Worm (Caenorhabditis elegans) whole organism, young adult: ENCODE measurements around the gene smap-1.

Experiments
- B0035.1 ChIP-seq: sonication (generic microtip); optimal IDR thresholded peaks from 2 replicates; lab custom pipeline; 2016; ENCODE audit warnings: missing genetic modification characterization, mild to moderate bottlenecking, missing compliant biosample characterization, missing genotype, missing genetic modification reagents
- B0336.3 ChIP-seq: fragments of 200-800 bp; sonication (Bioruptor generic); IDR thresholded peaks from 2 replicates; pipeline ENCODE4 v1.3.6; 2022; ENCODE audit warnings: missing genetic modification characterization, missing compliant biosample characterization
- C06A6.2 ChIP-seq: fragments of 200-800 bp; sonication (Bioruptor generic); conservative IDR thresholded peaks from 2 replicates; pipeline ENCODE4 v1.3.6; 2022; ENCODE audit warnings: missing genetic modification characterization, missing compliant biosample characterization
- F22D6.2 ChIP-seq: sonication (generic microtip); optimal IDR thresholded peaks from 2 replicates; lab custom pipeline; 2016; ENCODE audit warnings: mild to moderate bottlenecking, missing genetic modification characterization, missing compliant biosample characterization
- F33H1.4 ChIP-seq: fragments of 200-800 bp; sonication (Bioruptor generic); IDR thresholded peaks from 2 replicates; pipeline ENCODE4 v1.3.6; 2022; ENCODE audit warnings: missing genetic modification reagents, missing genetic modification characterization, missing compliant biosample characterization
- F39B2.1 ChIP-seq: fragments of 200-800 bp; sonication (Bioruptor generic); IDR thresholded peaks from 2 replicates; pipeline ENCODE4 v1.3.6; 2022; ENCODE audit warnings: missing genetic modification reagents, missing genetic modification characterization, missing compliant biosample characterization
- F52B5.7 ChIP-seq: sonication (generic microtip); optimal IDR thresholded peaks from 2 replicates; lab custom pipeline; 2016; ENCODE audit warnings: mild to moderate bottlenecking, missing genetic modification characterization, missing compliant biosample characterization
- F57A8.1 ChIP-seq: fragments of 200-800 bp; sonication (Bioruptor generic); optimal IDR thresholded peaks from 2 replicates; lab custom pipeline; 2018; ENCODE audit warnings: mild to moderate bottlenecking, missing genetic modification characterization, moderate library complexity, missing compliant biosample characterization
- Y95B8A.8 ChIP-seq: fragments of 200-800 bp; sonication (Bioruptor generic); IDR thresholded peaks from 2 replicates; pipeline ENCODE4 v1.3.6; 2022; ENCODE audit warnings: missing genetic modification reagents, missing genetic modification characterization, missing compliant biosample characterization
- akir-1 ChIP-seq: fragments of 200-800 bp; sonication (Bioruptor generic); optimal IDR thresholded peaks from 2 replicates; lab custom pipeline; 2018; ENCODE audit warnings: mild to moderate bottlenecking, missing genetic modification characterization, moderate library complexity, missing compliant biosample characterization
- ama-1 ChIP-seq, 3 experiments: fragments of 150-350 bp in 1 of 3; sonication (generic microtip) in 2 of 3; optimal IDR thresholded peaks; 2 replicates each; lab custom pipeline; 2014 to 2018; ENCODE audit warnings: missing biosample characterization in 2 of 3, missing genetic modification characterization in 2 of 3, missing genetic modification reagents in 2 of 3
- aptf-2 ChIP-seq: fragments of 200-800 bp; sonication (Bioruptor generic); conservative IDR thresholded peaks from 2 replicates; pipeline ENCODE4 v1.3.6; 2022; ENCODE audit warnings: missing genetic modification reagents, missing genetic modification characterization, missing compliant biosample characterization
- athp-1 ChIP-seq: sonication (generic microtip); optimal IDR thresholded peaks from 2 replicates; lab custom pipeline; 2017; ENCODE audit warnings: mild to moderate bottlenecking, missing genetic modification characterization, missing compliant biosample characterization
- attf-5 ChIP-seq: fragments of 200-800 bp; sonication (Bioruptor generic); optimal IDR thresholded peaks from 2 replicates; lab custom pipeline; 2018; ENCODE audit warnings: mild to moderate bottlenecking, missing genetic modification characterization, missing compliant biosample characterization
- attf-6 ChIP-seq: fragments of 200-800 bp; sonication (Bioruptor generic); IDR thresholded peaks from 2 replicates; pipeline ENCODE4 v1.3.6; 2022; ENCODE audit warnings: missing genetic modification reagents, missing genetic modification characterization, missing compliant biosample characterization
- bed-1 ChIP-seq: fragments of 200-800 bp; sonication (Bioruptor generic); IDR thresholded peaks from 2 replicates; pipeline ENCODE4 v1.3.6; 2022; ENCODE audit warnings: missing genetic modification reagents, missing genetic modification characterization, missing compliant biosample characterization
- cebp-2 ChIP-seq: fragments of 200-800 bp; sonication (Bioruptor generic); IDR thresholded peaks from 2 replicates; pipeline ENCODE4 v1.3.6; 2022; ENCODE audit warnings: missing genetic modification characterization, missing compliant biosample characterization
- ceh-27 ChIP-seq: fragments of 200-800 bp; sonication (Bioruptor generic); optimal IDR thresholded peaks from 2 replicates; lab custom pipeline; 2018; ENCODE audit warnings: mild to moderate bottlenecking, missing genetic modification characterization, moderate library complexity, missing compliant biosample characterization
- ceh-79 ChIP-seq: sonication (generic microtip); optimal IDR thresholded peaks from 2 replicates; lab custom pipeline; 2017; ENCODE audit warnings: mild to moderate bottlenecking, missing genetic modification characterization, missing compliant biosample characterization
- ceh-91 ChIP-seq: fragments of 200-800 bp; sonication (Bioruptor generic); IDR thresholded peaks from 2 replicates; pipeline ENCODE4 v1.3.6; 2022; ENCODE audit warnings: missing genetic modification reagents, missing genetic modification characterization, missing compliant biosample characterization
- egl-44 ChIP-seq: fragments of 200-800 bp; sonication (Bioruptor generic); IDR thresholded peaks from 2 replicates; pipeline ENCODE4 v1.3.6; 2022; ENCODE audit warnings: missing genetic modification reagents, missing genetic modification characterization, missing compliant biosample characterization
- egrh-3 ChIP-seq: fragments of 200-800 bp; sonication (Bioruptor generic); IDR thresholded peaks from 2 replicates; pipeline ENCODE4 v1.3.6; 2022; ENCODE audit warnings: missing genetic modification reagents, missing genetic modification characterization, missing compliant biosample characterization
- gei-17 ChIP-seq: fragments of 200-800 bp; sonication (Bioruptor generic); optimal IDR thresholded peaks from 2 replicates; lab custom pipeline; 2018; ENCODE audit warnings: mild to moderate bottlenecking, missing genetic modification characterization, missing compliant biosample characterization
- hmg-1.2 ChIP-seq: fragments of 200-800 bp; sonication (Bioruptor generic); IDR thresholded peaks from 2 replicates; pipeline ENCODE4 v1.3.6; 2022; ENCODE audit warnings: missing genetic modification reagents, missing genetic modification characterization, missing compliant biosample characterization
- hsf-1 ChIP-seq: fragments of 200-800 bp; sonication (Bioruptor generic); IDR thresholded peaks from 2 replicates; pipeline ENCODE4 v1.3.6; 2022; ENCODE audit warnings: missing genetic modification reagents, missing genetic modification characterization, missing compliant biosample characterization
- lag-1 ChIP-seq: fragments of 200-800 bp; sonication (Bioruptor generic); IDR thresholded peaks from 2 replicates; pipeline ENCODE4 v1.3.6; 2022; ENCODE audit warnings: missing genetic modification reagents, missing genetic modification characterization, missing compliant biosample characterization
- let-526 ChIP-seq: fragments of 200-800 bp; sonication (Bioruptor generic); IDR thresholded peaks from 2 replicates; pipeline ENCODE4 v1.3.6; 2022; ENCODE audit warnings: missing genetic modification reagents, missing genetic modification characterization, missing compliant biosample characterization
- madf-10 ChIP-seq: sonication (generic microtip); optimal IDR thresholded peaks from 2 replicates; lab custom pipeline; 2016; ENCODE audit warnings: mild to moderate bottlenecking, missing genetic modification characterization, missing compliant biosample characterization
- madf-6 ChIP-seq: fragments of 200-800 bp; sonication (Bioruptor generic); IDR thresholded peaks from 2 replicates; pipeline ENCODE4 v1.3.6; 2022; ENCODE audit warnings: missing genetic modification reagents, missing genetic modification characterization, missing compliant biosample characterization
- mcd-1 ChIP-seq: fragments of 200-800 bp; sonication (Bioruptor generic); IDR thresholded peaks from 2 replicates; pipeline ENCODE4 v1.3.6; 2022; ENCODE audit warnings: missing genetic modification reagents, missing genetic modification characterization, missing compliant biosample characterization
- mxl-1 ChIP-seq: sonication (generic microtip); optimal IDR thresholded peaks from 2 replicates; lab custom pipeline; 2016; ENCODE audit warnings: missing genetic modification characterization, missing compliant biosample characterization
- nfyb-1 ChIP-seq: fragments of 200-800 bp; sonication (Bioruptor generic); IDR thresholded peaks from 2 replicates; pipeline ENCODE4 v1.3.6; 2022; ENCODE audit warnings: missing genetic modification reagents, missing genetic modification characterization, missing compliant biosample characterization
- pha-4 ChIP-seq: fragments of 150-350 bp; sonication (generic microtip); optimal IDR thresholded peaks from 2 replicates; lab custom pipeline; 2014; ENCODE audit warnings: missing biosample characterization, missing genetic modification reagents, missing genetic modification characterization
- rcor-1 ChIP-seq: fragments of 200-800 bp; sonication (Bioruptor generic); IDR thresholded peaks from 2 replicates; pipeline ENCODE4 v1.3.6; 2022; ENCODE audit warnings: missing genetic modification reagents, missing genetic modification characterization, missing compliant biosample characterization
- repo-1 ChIP-seq: sonication (generic microtip); optimal IDR thresholded peaks from 2 replicates; lab custom pipeline; 2017; ENCODE audit warnings: mild to moderate bottlenecking, missing genetic modification characterization, missing compliant biosample characterization
- sdz-38 ChIP-seq: sonication (generic microtip); optimal IDR thresholded peaks from 2 replicates; lab custom pipeline; 2016; ENCODE audit warnings: missing genotype, missing genetic modification characterization, missing compliant biosample characterization
- snpc-4 ChIP-seq, 5 experiments: fragments of 150-350 bp in 1 of 5; sonication (generic microtip) in 4 of 5; optimal IDR thresholded peaks; 2 replicates each; lab custom pipeline; 2014 to 2018; ENCODE audit warnings: missing genetic modification characterization in 5 of 5, missing biosample characterization in 3 of 5, antibody characterized with exemption in 2 of 5, mild to moderate bottlenecking in 2 of 5, missing compliant biosample characterization in 2 of 5, missing genotype in 2 of 5, moderate library complexity in 2 of 5, missing genetic modification reagents in 1 of 5
- zfh-2 ChIP-seq: fragments of 200-800 bp; sonication (Bioruptor generic); conservative IDR thresholded peaks from 2 replicates; pipeline ENCODE4 v1.3.6; 2022; ENCODE audit warnings: missing genetic modification reagents, missing genetic modification characterization, missing compliant biosample characterization
- ztf-26 ChIP-seq: sonication (generic microtip); optimal IDR thresholded peaks from 2 replicates; lab custom pipeline; 2017; ENCODE audit warnings: missing genetic modification characterization, missing compliant biosample characterization
- ztf-28 ChIP-seq: fragments of 200-800 bp; sonication (Bioruptor generic); IDR thresholded peaks from 2 replicates; pipeline ENCODE4 v1.3.6; 2022; ENCODE audit warnings: missing genetic modification reagents, missing genetic modification characterization, missing compliant biosample characterization

The smap-1 gene

DNA sequence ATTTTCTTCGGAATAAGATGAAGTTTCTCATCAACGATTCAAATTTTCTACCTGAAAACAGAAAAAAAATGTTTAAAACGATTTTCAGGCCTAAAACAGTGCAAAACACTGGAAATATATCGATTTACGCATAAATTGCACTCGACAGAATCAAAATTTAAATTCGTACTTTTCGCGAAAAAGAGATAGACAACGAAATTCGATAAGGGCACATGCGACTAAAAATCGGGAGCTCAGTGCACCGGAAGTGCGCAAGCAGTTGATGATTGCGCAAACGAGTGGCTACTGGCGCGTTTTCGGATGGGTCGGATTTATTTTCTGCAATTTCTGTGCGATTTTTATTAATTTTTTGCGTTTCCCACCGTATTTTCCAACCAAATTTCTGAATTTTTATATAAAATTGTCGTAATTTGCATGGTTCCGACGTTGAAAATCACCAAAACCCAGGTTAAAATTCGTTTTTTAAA lies 32.6 kb downstream of the smap-1 start, which contains the start of the genes Y39A1A.21 and Y39A1A.22 (continued):
- TF ChIP-seq F52B5.7 (tag; lab: Kevin White, UChicago) (no peak), lag-1 (GFP tag; lab: Robert Waterston, UW) (no peak), attf-6 (GFP tag; lab: Robert Waterston, UW) (no peak), F33H1.4 (peak; percentile 74), repo-1 (tag; lab: Kevin White, UChicago) (peak; percentile 37), ceh-27 (GFP tag; lab: Kevin White, UChicago) (peak; percentile 57), madf-10 (tag; lab: Kevin White, UChicago) (peak; percentile 16), hsf-1 (GFP tag; lab: Robert Waterston, UW) (0 out of 2 replicates have a peak, but pooled peaks have one; percentile 37), attf-5 (GFP tag; lab: Kevin White, UChicago) (peak; percentile 77), snpc-4 (GFP tag; optimal IDR thresholded peaks at IDR 0.05; lab: Kevin White, UChicago) (no peak), snpc-4 (tag; optimal IDR thresholded peaks at IDR 0.05; lab: Kevin White, UChicago) (peak; percentile 40 to 59 (median 48)), pha-4 (peak; percentile 2), F39B2.1 (GFP tag; lab: Robert Waterston, UW) (no peak), ceh-79 (no peak)

DNA sequence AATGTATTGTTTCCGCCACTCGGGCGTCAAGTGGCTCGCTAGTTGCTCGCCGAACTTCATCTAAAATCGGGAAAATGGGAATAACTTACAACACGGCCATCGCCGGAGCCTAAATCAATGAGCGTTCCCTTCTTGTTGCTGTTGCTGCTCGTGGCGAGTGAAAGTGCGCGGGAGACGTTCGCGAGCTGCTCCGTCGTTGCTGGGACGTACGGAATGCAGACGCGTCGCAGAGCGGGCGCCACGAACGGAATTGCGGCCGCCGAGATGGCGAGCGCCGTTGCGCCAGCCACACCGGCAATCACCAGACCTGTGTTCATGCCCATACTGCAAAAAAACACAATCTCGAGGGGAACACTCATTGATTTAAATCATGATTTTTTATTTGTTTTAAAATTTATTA lies 33.1 kb downstream of the smap-1 start:
- TF ChIP-seq mcd-1 (GFP tag; lab: Robert Waterston, UW) = peak; percentile 23; the same call in 1 of the 2 replicates
- TF ChIP-seq F57A8.1 (GFP tag; lab: Kevin White, UChicago) = no peak
- TF ChIP-seq egl-44 (GFP tag; lab: Robert Waterston, UW) = no peak; the same call in 1 of the 2 replicates
- no peak for TF ChIP-seq F22D6.2 (tag; lab: Kevin White, UChicago)
- TF ChIP-seq egrh-3 (GFP tag; lab: Robert Waterston, UW) = peak; percentile 88
- no peak for TF ChIP-seq ztf-26 (tag; lab: Kevin White, UChicago)
- TF ChIP-seq Y95B8A.8 (GFP tag; lab: Robert Waterston, UW) = no peak
- peak; percentile 20; the same call in 1 of the 2 replicates for TF ChIP-seq nfyb-1 (GFP tag; lab: Robert Waterston, UW)
- no peak for TF ChIP-seq akir-1 (GFP tag; lab: Kevin White, UChicago)
- TF ChIP-seq athp-1 (tag; lab: Kevin White, UChicago) = peak; percentile 3
- TF ChIP-seq ama-1 (optimal IDR thresholded peaks at IDR 0.05; lab: Kevin White, UChicago) = no peak
- TF ChIP-seq ama-1 (GFP tag; optimal IDR thresholded peaks at IDR 0.05; lab: Kevin White, UChicago) = no peak
- TF ChIP-seq madf-6 (GFP tag; lab: Robert Waterston, UW) = peak; percentile 21; the same call in 1 of the 2 replicates
- no peak for TF ChIP-seq gei-17
- no peak for TF ChIP-seq bed-1
- peak; percentile 84 for TF ChIP-seq zfh-2
- TF ChIP-seq B0336.3 (GFP tag; lab: Robert Waterston, UW) = peak; percentile 6; the same call in 1 of the 2 replicates
- no peak for TF ChIP-seq B0035.1 (tag; lab: Kevin White, UChicago)
- 0 out of 2 replicates have a peak, but pooled peaks have one; percentile 43 for TF ChIP-seq cebp-2 (GFP tag; lab: Robert Waterston, UW)
- TF ChIP-seq let-526 = no peak
- no peak for TF ChIP-seq mxl-1 (tag; lab: Kevin White, UChicago)
- 0 out of 2 replicates have a peak, but pooled peaks have one; percentile 26 for TF ChIP-seq ceh-91 (GFP tag; lab: Robert Waterston, UW)
- no peak for TF ChIP-seq sdz-38 (tag; lab: Kevin White, UChicago)
- 0 out of 2 replicates have a peak, but pooled peaks have one; percentile 31 for TF ChIP-seq hmg-1.2 (GFP tag; lab: Robert Waterston, UW)
- no peak for TF ChIP-seq ztf-28 (GFP tag; lab: Robert Waterston, UW)
- TF ChIP-seq aptf-2 (GFP tag; lab: Robert Waterston, UW) = 0 out of 2 replicates have a peak, but pooled peaks have one; percentile 16
- TF ChIP-seq madf-10 (tag; lab: Kevin White, UChicago) = no peak
- no peak for TF ChIP-seq rcor-1 (GFP tag; lab: Robert Waterston, UW)
- TF ChIP-seq C06A6.2 = peak; percentile 30; the same call in 1 of the 2 replicates
